Fruit fly (Drosophila melanogaster): ENCODE results near the gene vn.

The vn gene

DNA sequence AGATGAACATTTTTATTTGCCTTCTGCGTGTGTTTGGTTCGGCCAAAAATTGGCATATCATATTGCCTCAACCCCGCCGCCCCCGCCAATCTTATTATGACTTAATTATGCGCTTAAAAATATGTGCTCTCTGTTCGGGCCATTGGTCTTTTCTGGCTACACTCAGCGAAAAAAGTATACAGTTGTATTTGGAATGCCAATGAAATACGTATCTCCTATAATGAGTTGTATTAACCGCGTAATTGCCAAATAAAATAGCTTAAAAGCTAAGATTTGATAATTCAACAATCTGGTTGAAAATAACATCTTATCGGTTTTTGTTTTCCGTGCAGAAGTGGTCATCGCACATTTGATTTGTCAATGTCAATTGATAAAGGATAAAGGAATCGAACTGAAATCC, 25.4 kb downstream of the vn start (continued):
- TF ChIP-seq Sox102F (GFP tag; optimal IDR thresholded peaks at IDR 0.05) (peak; percentile 15), CG12744 (GFP tag; optimal IDR thresholded peaks at IDR 0.05) (no peak), CG32767 (GFP tag; IDR thresholded peaks at IDR 0.05) (no peak), CG17829 (tag; optimal IDR thresholded peaks at IDR 0.05) (no peak), CG31388 (GFP tag; optimal IDR thresholded peaks at IDR 0.05) (no peak), fu2 (GFP tag; optimal IDR thresholded peaks at IDR 0.05) (no peak), CG15601 (tag; optimal IDR thresholded peaks at IDR 0.05) (no peak), z (GFP tag; IDR thresholded peaks at IDR 0.05) (no peak), C15 (GFP tag; IDR thresholded peaks at IDR 0.05) (no peak), CG8290 (GFP tag; optimal IDR thresholded peaks at IDR 0.05) (no peak), CG8290 (tag; optimal IDR thresholded peaks at IDR 0.05) (peak in 1 of 2 experiments; percentile 40), ken (GFP tag; IDR thresholded peaks at IDR 0.05) (no peak), dmrt11E (tag; optimal IDR thresholded peaks at IDR 0.05) (peak; percentile 7), CG14710 (tag; optimal IDR thresholded peaks at IDR 0.05) (no peak), CG10267 (tag; optimal IDR thresholded peaks at IDR 0.05) (no peak), Sin3A (optimal IDR thresholded peaks at IDR 0.05) (no peak), Rx (GFP tag; IDR thresholded peaks at IDR 0.05) (no peak), CG1024 (GFP tag; IDR thresholded peaks at IDR 0.05) (no peak), CG8478 (optimal IDR thresholded peaks at IDR 0.05) (no peak), CG2116 (GFP tag; optimal IDR thresholded peaks at IDR 0.05) (no peak), CG7839 (tag; optimal IDR thresholded peaks at IDR 0.05) (peak; percentile 11), pros (GFP tag; optimal IDR thresholded peaks at IDR 0.05) (no peak), chinmo (GFP tag; IDR thresholded peaks at IDR 0.05; ENCODE audit: partially characterized antibody) (no peak), mam (GFP tag; optimal IDR thresholded peaks at IDR 0.05) (peak; percentile 30), CG7556 (GFP tag; optimal IDR thresholded peaks at IDR 0.05) (no peak), chif (GFP tag; optimal IDR thresholded peaks at IDR 0.05) (no peak), CG17186 (GFP tag; optimal IDR thresholded peaks at IDR 0.05) (no peak), CG4617 (GFP tag; optimal IDR thresholded peaks at IDR 0.05; ENCODE audit: borderline replicate concordance) (no peak), prd (optimal IDR thresholded peaks at IDR 0.05) (no peak), prd (GFP tag; IDR thresholded peaks at IDR 0.05) (0 out of 3 replicates have a peak, but pooled peaks have one; percentile 42), toy (GFP tag; IDR thresholded peaks at IDR 0.05) (no peak), Ptx1 (GFP tag; IDR thresholded peaks at IDR 0.05) (no peak), aop (GFP tag; IDR thresholded peaks at IDR 0.05) (no peak), CG6854 (GFP tag; optimal IDR thresholded peaks at IDR 0.05) (no peak), emc (GFP tag; optimal IDR thresholded peaks at IDR 0.05) (no peak), CG1792 (GFP tag; optimal IDR thresholded peaks at IDR 0.05) (no peak), HLHmδ (GFP tag; optimal IDR thresholded peaks at IDR 0.05) (no peak), tgo (GFP tag; IDR thresholded peaks at IDR 0.05) (no peak), CG1602 (GFP tag; optimal IDR thresholded peaks at IDR 0.05) (no peak), vvl (GFP tag; IDR thresholded peaks at IDR 0.05) (peak; percentile 27; the same call in 1 of the 2 replicates), caup (GFP tag; optimal IDR thresholded peaks at IDR 0.05; ENCODE audit: severe bottlenecking) (no peak), nerfin-1 (tag; optimal IDR thresholded peaks at IDR 0.05) (no peak), NFAT (GFP tag; IDR thresholded peaks at IDR 0.05) (no peak), Hr3 (GFP tag; optimal IDR thresholded peaks at IDR 0.05) (no peak), CG2712 (tag; optimal IDR thresholded peaks at IDR 0.05) (no peak), D19A (tag; optimal IDR thresholded peaks at IDR 0.05) (no peak), CG1603 (tag; optimal IDR thresholded peaks at IDR 0.05) (peak; percentile 38), HLH4C (GFP tag; IDR thresholded peaks at IDR 0.05; ENCODE audit: partially characterized antibody) (no peak), CG10366 (GFP tag; IDR thresholded peaks at IDR 0.05) (no peak), kay (GFP tag; optimal IDR thresholded peaks at IDR 0.05) (no peak), pan (optimal IDR thresholded peaks at IDR 0.05) (no peak), pan (GFP tag; optimal IDR thresholded peaks at IDR 0.05 in 1 of 2, IDR thresholded peaks at IDR 0.05 in 1 of 2) (no peak), otp (GFP tag; IDR thresholded peaks at IDR 0.05) (no peak), CG15479 (GFP tag; optimal IDR thresholded peaks at IDR 0.05) (no peak)

Data from whole organism, embryonic.